Fruit fly (Drosophila melanogaster) whole organism, embryonic: ENCODE results near the gene CG34284.

Experiments
- Adf1 ChIP-seq: fragments of 200-800 bp; sonication (Bioruptor generic); IDR thresholded peaks from 2 replicates; pipeline ENCODE4 v1.3.6; 2022; ENCODE audit warnings: missing biosample characterization, missing genetic modification characterization
- CG10543 ChIP-seq: fragments of 200-800 bp; sonication (Bioruptor generic); optimal IDR thresholded peaks from 3 replicates; lab custom pipeline; 2017; ENCODE audit warnings: missing biosample characterization, mild to moderate bottlenecking, missing genetic modification characterization, moderate library complexity
- CG10565 ChIP-seq: fragments of 200-800 bp; sonication (Bioruptor generic); optimal IDR thresholded peaks from 3 replicates; lab custom pipeline; 2016; ENCODE audit warnings: missing biosample characterization, mild to moderate bottlenecking, missing genetic modification characterization
- CG12769 ChIP-seq: fragments of 200-800 bp; sonication (Bioruptor generic); optimal IDR thresholded peaks from 2 replicates; lab custom pipeline; 2019; ENCODE audit warnings: missing biosample characterization, mild to moderate bottlenecking, missing genetic modification characterization, moderate library complexity
- CG13624 ChIP-seq: fragments of 200-800 bp; sonication (Bioruptor generic); optimal IDR thresholded peaks from 2 replicates; lab custom pipeline; 2016; ENCODE audit warnings: missing biosample characterization, missing genetic modification characterization
- CG13894 ChIP-seq: fragments of 200-800 bp; sonication (Bioruptor generic); optimal IDR thresholded peaks from 3 replicates; lab custom pipeline; 2018; ENCODE audit warnings: missing biosample characterization, mild to moderate bottlenecking, missing genetic modification characterization, moderate library complexity
- CG15479 ChIP-seq: fragments of 200-800 bp; sonication (Bioruptor generic); optimal IDR thresholded peaks from 3 replicates; lab custom pipeline; 2019; ENCODE audit warnings: missing biosample characterization, mild to moderate bottlenecking, missing genetic modification characterization, moderate library complexity
- CG15696 ChIP-seq: fragments of 200-800 bp; sonication (Bioruptor generic); optimal IDR thresholded peaks from 2 replicates; lab custom pipeline; 2019; ENCODE audit warnings: missing biosample characterization, mild to moderate bottlenecking, missing genetic modification characterization, moderate library complexity
- CG17568 ChIP-seq: fragments of 200-800 bp; sonication (Bioruptor generic); optimal IDR thresholded peaks from 2 replicates; lab custom pipeline; 2018; ENCODE audit warnings: missing biosample characterization, mild to moderate bottlenecking, missing genetic modification characterization, moderate library complexity
- CG18599 ChIP-seq: fragments of 200-800 bp; sonication (Bioruptor generic); optimal IDR thresholded peaks from 3 replicates; lab custom pipeline; 2017; ENCODE audit warnings: missing biosample characterization, missing genetic modification characterization, mild to moderate bottlenecking, moderate library complexity, missing genetic modification reagents
- CG2120 ChIP-seq: fragments of 200-800 bp; sonication (Bioruptor generic); optimal IDR thresholded peaks from 3 replicates; lab custom pipeline; 2016; ENCODE audit warnings: missing biosample characterization, missing genetic modification characterization
- CG2678 ChIP-seq: fragments of 200-800 bp; sonication (Bioruptor generic); optimal IDR thresholded peaks from 3 replicates; lab custom pipeline; 2019; ENCODE audit warnings: missing biosample characterization, mild to moderate bottlenecking, missing genetic modification characterization, moderate library complexity
- CG31441 ChIP-seq: fragments of 200-800 bp; sonication (Bioruptor generic); IDR thresholded peaks from 2 replicates; pipeline ENCODE4 v1.3.6; 2022; ENCODE audit warnings: missing biosample characterization, missing genetic modification characterization
- CG3163 ChIP-seq: fragments of 200-800 bp; sonication (Bioruptor generic); optimal IDR thresholded peaks from 3 replicates; lab custom pipeline; 2016; ENCODE audit warnings: missing biosample characterization, missing genetic modification characterization
- CG32767 ChIP-seq: fragments of 200-800 bp; sonication (Bioruptor generic); IDR thresholded peaks from 2 replicates; pipeline ENCODE4 v1.3.6; 2022; ENCODE audit warnings: missing biosample characterization, missing genetic modification characterization
- CG32772 ChIP-seq: fragments of 200-800 bp; sonication (Bioruptor generic); IDR thresholded peaks from 2 replicates; pipeline ENCODE4 v1.3.6; 2022; ENCODE audit warnings: missing biosample characterization, missing genetic modification characterization
- CG8290 ChIP-seq, 3 experiments: fragments of 200-800 bp; sonication (Bioruptor generic); optimal IDR thresholded peaks; 2 replicates each; lab custom pipeline; 2016 to 2019; ENCODE audit warnings: missing biosample characterization in 3 of 3, missing genetic modification characterization in 3 of 3, mild to moderate bottlenecking in 2 of 3, moderate library complexity in 1 of 3
- CG8924 ChIP-seq: fragments of 200-800 bp; optimal IDR thresholded peaks from 3 replicates; lab custom pipeline; 2019; ENCODE audit warnings: missing biosample characterization, mild to moderate bottlenecking, missing genetic modification characterization, moderate library complexity
- CG9932 ChIP-seq: fragments of 200-800 bp; sonication (Bioruptor generic); IDR thresholded peaks from 2 replicates; pipeline ENCODE4 v1.3.6; 2022; ENCODE audit warnings: missing biosample characterization, missing genetic modification characterization
- CTCF ChIP-seq: fragments of 200-800 bp; sonication (Bioruptor generic); optimal IDR thresholded peaks from 2 replicates; lab custom pipeline; 2017; ENCODE audit warnings: missing biosample characterization, mild to moderate bottlenecking, missing genetic modification characterization, moderate library complexity
- CrebB ChIP-seq: fragments of 200-800 bp; sonication (Bioruptor generic); optimal IDR thresholded peaks from 3 replicates; lab custom pipeline; 2018; ENCODE audit warnings: missing biosample characterization, mild to moderate bottlenecking, missing genetic modification characterization
- Deaf1 ChIP-seq: fragments of 200-800 bp; optimal IDR thresholded peaks from 3 replicates; lab custom pipeline; 2019; ENCODE audit warnings: missing biosample characterization, mild to moderate bottlenecking, missing genetic modification characterization, moderate library complexity
- Dek ChIP-seq: fragments of 200-800 bp; sonication (Bioruptor generic); optimal IDR thresholded peaks from 3 replicates; lab custom pipeline; 2019; ENCODE audit warnings: missing biosample characterization, mild to moderate bottlenecking, missing genetic modification characterization, moderate library complexity
- ERR ChIP-seq: fragments of 200-800 bp; sonication (Bioruptor generic); optimal IDR thresholded peaks from 2 replicates; lab custom pipeline; 2016; ENCODE audit warnings: missing biosample characterization, missing genetic modification characterization
- Hey ChIP-seq: fragments of 200-800 bp; sonication (Bioruptor generic); optimal IDR thresholded peaks from 3 replicates; lab custom pipeline; 2018; ENCODE audit warnings: missing biosample characterization, mild to moderate bottlenecking, missing genetic modification characterization
- Hr78 ChIP-seq, 2 experiments: fragments of 200-800 bp in 1 of 2; fragments of >200 bp in 1 of 2; sonication (Bioruptor generic) in 1 of 2; optimal IDR thresholded peaks; 2 replicates each; lab custom pipeline; 2017 to 2019; ENCODE audit warnings: missing biosample characterization in 2 of 2, missing genetic modification characterization in 2 of 2, mild to moderate bottlenecking in 1 of 2, moderate library complexity in 1 of 2
- Myb ChIP-seq: fragments of 200-800 bp; sonication (Bioruptor generic); optimal IDR thresholded peaks from 2 replicates; lab custom pipeline; 2016; ENCODE audit warnings: missing biosample characterization, missing genetic modification characterization
- Nf-YA ChIP-seq: fragments of 200-800 bp; sonication (Bioruptor generic); IDR thresholded peaks from 2 replicates; pipeline ENCODE4 v1.3.6; 2022; ENCODE audit warnings: missing biosample characterization, missing genetic modification characterization
- Nf-YC ChIP-seq: fragments of 200-800 bp; optimal IDR thresholded peaks from 3 replicates; lab custom pipeline; 2019; ENCODE audit warnings: missing biosample characterization, mild to moderate bottlenecking, missing genetic modification characterization, moderate library complexity
- Xrp1 ChIP-seq: fragments of 200-800 bp; sonication (Bioruptor generic); IDR thresholded peaks from 2 replicates; pipeline ENCODE4 v1.3.6; 2022; ENCODE audit warnings: missing biosample characterization, missing genetic modification characterization
- abd-A ChIP-seq: fragments of 200-800 bp; sonication (Bioruptor generic); optimal IDR thresholded peaks from 3 replicates; lab custom pipeline; 2019; ENCODE audit warnings: missing biosample characterization, mild to moderate bottlenecking, missing genetic modification characterization, moderate library complexity
- bigmax ChIP-seq: fragments of 200-800 bp; sonication (Bioruptor generic); optimal IDR thresholded peaks from 2 replicates; lab custom pipeline; 2018; ENCODE audit warnings: missing biosample characterization, mild to moderate bottlenecking, missing genetic modification characterization
- cg ChIP-seq: fragments of 200-800 bp; sonication (Bioruptor generic); optimal IDR thresholded peaks from 3 replicates; lab custom pipeline; 2019; ENCODE audit warnings: missing biosample characterization, mild to moderate bottlenecking, missing genetic modification characterization, moderate library complexity
- corto ChIP-seq: fragments of 200-800 bp; sonication (Bioruptor generic); optimal IDR thresholded peaks from 2 replicates; lab custom pipeline; 2016; ENCODE audit warnings: missing biosample characterization, mild to moderate bottlenecking, missing genetic modification characterization, moderate library complexity
- crc ChIP-seq: fragments of 200-800 bp; sonication (Bioruptor generic); optimal IDR thresholded peaks from 2 replicates; lab custom pipeline; 2016; ENCODE audit warnings: missing biosample characterization, missing genetic modification characterization
- crol ChIP-seq: fragments of 200-800 bp; sonication (Bioruptor generic); IDR thresholded peaks from 2 replicates; pipeline ENCODE4 v1.3.6; 2022; ENCODE audit warnings: missing biosample characterization, missing genetic modification characterization
- cwo ChIP-seq: fragments of 200-800 bp; sonication (Bioruptor generic); optimal IDR thresholded peaks from 3 replicates; lab custom pipeline; 2017; ENCODE audit warnings: missing biosample characterization, missing genetic modification characterization, mild to moderate bottlenecking, moderate library complexity, missing genetic modification reagents
- emc ChIP-seq: fragments of 200-800 bp; sonication (Bioruptor generic); optimal IDR thresholded peaks from 2 replicates; lab custom pipeline; 2016; ENCODE audit warnings: missing biosample characterization, missing genetic modification characterization
- eve ChIP-seq, 2 experiments: fragments of >200 bp; optimal IDR thresholded peaks; 2 replicates each; lab custom pipeline; 2017; ENCODE audit warnings: missing biosample characterization in 2 of 2, missing genetic modification characterization in 2 of 2
- fd102C ChIP-seq: fragments of 200-800 bp; sonication (Bioruptor generic); optimal IDR thresholded peaks from 2 replicates; lab custom pipeline; 2018; ENCODE audit warnings: missing biosample characterization, mild to moderate bottlenecking, missing genetic modification characterization, moderate library complexity
- hbn ChIP-seq: fragments of 200-800 bp; sonication (Bioruptor generic); IDR thresholded peaks from 2 replicates; pipeline ENCODE4 v1.3.6; 2022; ENCODE audit warnings: missing biosample characterization, missing genetic modification characterization; ENCODE audit not compliant: partially characterized antibody
- lilli ChIP-seq: fragments of 200-800 bp; sonication (Bioruptor generic); optimal IDR thresholded peaks from 3 replicates; lab custom pipeline; 2016; ENCODE audit warnings: missing biosample characterization, missing genetic modification characterization
- nau ChIP-seq: fragments of 200-800 bp; sonication (Bioruptor generic); optimal IDR thresholded peaks from 3 replicates; lab custom pipeline; 2017; ENCODE audit warnings: missing biosample characterization, mild to moderate bottlenecking, missing genetic modification characterization, missing genetic modification reagents
- nom ChIP-seq: fragments of 200-800 bp; sonication (Bioruptor generic); optimal IDR thresholded peaks from 2 replicates; lab custom pipeline; 2017; ENCODE audit warnings: missing biosample characterization, missing genetic modification characterization, mild to moderate bottlenecking, moderate library complexity, missing genetic modification reagents
- odd ChIP-seq: fragments of 200-800 bp; sonication (Bioruptor generic); optimal IDR thresholded peaks from 2 replicates; lab custom pipeline; 2017; ENCODE audit warnings: missing biosample characterization, mild to moderate bottlenecking, missing genetic modification characterization
- pzg ChIP-seq: fragments of 200-800 bp; sonication (Bioruptor generic); optimal IDR thresholded peaks from 3 replicates; lab custom pipeline; 2018; ENCODE audit warnings: missing biosample characterization, mild to moderate bottlenecking, missing genetic modification characterization, moderate library complexity
- sisA ChIP-seq: fragments of 200-800 bp; sonication (Bioruptor generic); IDR thresholded peaks from 2 replicates; pipeline ENCODE4 v1.3.6; 2022; ENCODE audit warnings: missing biosample characterization, missing genetic modification characterization
- so ChIP-seq: fragments of 200-800 bp; sonication (Bioruptor generic); IDR thresholded peaks from 3 replicates; pipeline ENCODE4 v1.3.6; 2022; ENCODE audit warnings: missing biosample characterization, missing genetic modification characterization
- sob ChIP-seq: fragments of 200-800 bp; sonication (Bioruptor generic); IDR thresholded peaks from 2 replicates; pipeline ENCODE4 v1.3.6; 2022; ENCODE audit warnings: missing biosample characterization, missing genetic modification characterization

Gene CG34284

DNA sequence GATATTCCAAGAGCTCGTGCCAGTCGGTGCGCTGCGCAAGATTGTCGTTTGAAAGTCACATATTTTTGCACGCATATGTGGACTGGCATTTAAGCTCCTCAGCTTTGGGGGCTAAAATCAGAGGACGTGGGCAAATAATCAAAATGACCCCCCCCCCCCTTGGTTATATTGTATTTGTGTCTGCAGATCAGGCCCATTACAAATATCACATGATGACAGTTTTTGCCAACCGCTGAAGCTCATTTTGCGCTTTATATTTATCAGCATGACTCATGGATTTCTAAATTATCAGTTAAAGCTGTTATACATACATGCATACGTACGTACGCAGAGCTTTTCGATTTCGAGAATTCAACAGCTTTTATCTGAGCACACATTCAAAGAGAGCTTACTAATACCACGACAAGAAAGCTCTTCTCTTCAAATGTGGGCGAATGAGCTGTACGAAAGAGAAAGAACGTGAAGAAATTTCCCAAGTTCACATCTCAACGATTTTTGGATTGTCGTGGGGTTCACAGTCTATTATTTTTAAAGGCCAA, 14.1 kb upstream of the CG34284 start (continued):
- TF ChIP-seq crc (GFP tag; lab: Kevin White, UChicago) (no peak), CG13624 (peak; percentile 25), Deaf1 (tag; lab: Kevin White, UChicago) (peak; percentile 9), CG12769 (peak; percentile 71), CG15479 (GFP tag; lab: Kevin White, UChicago) (no peak), bigmax (GFP tag; lab: Kevin White, UChicago) (no peak), Xrp1 (GFP tag; lab: Robert Waterston, UW) (peak; percentile 32; the same call in 1 of the 2 replicates), abd-A (tag; lab: Kevin White, UChicago) (peak; percentile 84), corto (peak; percentile 72), CG3163 (peak; percentile 75), nom (no peak), CG8290 (GFP tag; optimal IDR thresholded peaks at IDR 0.05; lab: Kevin White, UChicago) (no peak), CG8290 (tag; optimal IDR thresholded peaks at IDR 0.05; lab: Kevin White, UChicago) (peak in 1 of 2 experiments; percentile 25), cg (GFP tag; lab: Kevin White, UChicago) (peak; percentile 90), Adf1 (peak; percentile 17; the same call in 1 of the 2 replicates), CG9932 (GFP tag; lab: Robert Waterston, UW) (peak; percentile 27; the same call in 1 of the 2 replicates), CG8924 (tag; lab: Kevin White, UChicago) (no peak), pzg (no peak), eve (GFP tag; optimal IDR thresholded peaks at IDR 0.05; lab: Kevin White, UChicago) (peak in 1 of 2 experiments; percentile 73), Nf-YC (tag; lab: Kevin White, UChicago) (peak; percentile 17), CrebB (tag; lab: Kevin White, UChicago) (peak; percentile 32), CG31441 (GFP tag; lab: Robert Waterston, UW) (no peak), CG32772 (GFP tag; lab: Robert Waterston, UW) (no peak), CG15696 (tag; lab: Kevin White, UChicago) (no peak), CTCF (GFP tag; lab: Kevin White, UChicago) (peak; percentile 57), CG17568 (GFP tag; lab: Kevin White, UChicago) (peak; percentile 1), Hr78 (GFP tag; optimal IDR thresholded peaks at IDR 0.05; lab: Kevin White, UChicago) (no peak), CG2678 (tag; lab: Kevin White, UChicago) (peak; percentile 45), Nf-YA (GFP tag; lab: Robert Waterston, UW) (no peak), CG18599 (GFP tag; lab: Kevin White, UChicago) (peak; percentile 60), fd102C (GFP tag; lab: Kevin White, UChicago) (no peak), sob (GFP tag; lab: Robert Waterston, UW) (no peak), hbn (GFP tag; lab: Robert Waterston, UW) (no peak), ERR (GFP tag; lab: Kevin White, UChicago) (peak; percentile 68), CG10565 (GFP tag; lab: Kevin White, UChicago) (no peak), crol (GFP tag; lab: Robert Waterston, UW) (peak; percentile 46; the same call in 1 of the 2 replicates), emc (GFP tag; lab: Kevin White, UChicago) (no peak), CG32767 (GFP tag; lab: Robert Waterston, UW) (peak; percentile 42; the same call in 1 of the 2 replicates), so (GFP tag; lab: Robert Waterston, UW) (peak; percentile 14; the same call in 1 of the 3 replicates), cwo (GFP tag; lab: Kevin White, UChicago) (peak; percentile 96), Hey (peak; percentile 45), Dek (tag; lab: Kevin White, UChicago) (peak; percentile 25), Myb (no peak), sisA (no peak), lilli (GFP tag; lab: Kevin White, UChicago) (peak; percentile 28), CG2120 (GFP tag; lab: Kevin White, UChicago) (peak; percentile 6), nau (GFP tag; lab: Kevin White, UChicago) (peak; percentile 9), CG13894 (tag; lab: Kevin White, UChicago) (peak; percentile 88), CG10543 (GFP tag; lab: Kevin White, UChicago) (peak; percentile 86), odd (peak; percentile 14)
